Fruit fly (Drosophila melanogaster) whole organism, prepupa: ENCODE data around the gene CG33120.

Experiments
- CG10631 ChIP-seq: fragments of 200-800 bp; sonication (Bioruptor generic); optimal IDR thresholded peaks from 2 replicates; lab custom pipeline; 2016; ENCODE audit warnings: missing biosample characterization, missing genetic modification characterization
- CG10669 ChIP-seq: fragments of 200-800 bp; sonication (Bioruptor generic); optimal IDR thresholded peaks from 3 replicates; lab custom pipeline; 2018; ENCODE audit warnings: missing biosample characterization, mild to moderate bottlenecking, missing genetic modification characterization, moderate library complexity
- CG11294 ChIP-seq: fragments of 200-800 bp; sonication (Bioruptor generic); IDR thresholded peaks from 2 replicates; pipeline ENCODE4 v1.3.6; 2022; ENCODE audit warnings: missing biosample characterization, missing genetic modification characterization
- CG11762 ChIP-seq: fragments of 200-800 bp; sonication (Bioruptor generic); optimal IDR thresholded peaks from 3 replicates; lab custom pipeline; 2016; ENCODE audit warnings: missing biosample characterization, missing genetic modification characterization; ENCODE audit not compliant: insufficient read depth
- CG11902 ChIP-seq: fragments of 200-800 bp; sonication (Bioruptor generic); optimal IDR thresholded peaks from 3 replicates; lab custom pipeline; 2016; ENCODE audit warnings: missing biosample characterization, missing genetic modification characterization
- CG15336 ChIP-seq: fragments of 200-800 bp; sonication (Bioruptor generic); IDR thresholded peaks from 2 replicates; pipeline ENCODE4 v1.3.6; 2022; ENCODE audit warnings: missing biosample characterization, missing genetic modification characterization
- CG1621 ChIP-seq: fragments of 200-800 bp; sonication (Bioruptor generic); optimal IDR thresholded peaks from 3 replicates; lab custom pipeline; 2018; ENCODE audit warnings: missing biosample characterization, mild to moderate bottlenecking, missing genetic modification characterization
- CG3032 ChIP-seq: fragments of 200-800 bp; optimal IDR thresholded peaks from 2 replicates; lab custom pipeline; 2019; ENCODE audit warnings: missing biosample characterization, mild to moderate bottlenecking, missing genetic modification characterization, moderate library complexity
- CG32006 ChIP-seq: fragments of 200-800 bp; sonication (Bioruptor generic); optimal IDR thresholded peaks from 3 replicates; lab custom pipeline; 2017; ENCODE audit warnings: missing biosample characterization, mild to moderate bottlenecking, missing genetic modification characterization
- CG34406 ChIP-seq: fragments of 200-800 bp; sonication (Bioruptor generic); optimal IDR thresholded peaks from 3 replicates; lab custom pipeline; 2016; ENCODE audit warnings: missing biosample characterization, missing genetic modification characterization
- CG3919 ChIP-seq: fragments of 200-800 bp; sonication (Bioruptor generic); optimal IDR thresholded peaks from 3 replicates; lab custom pipeline; 2016; ENCODE audit warnings: missing biosample characterization, missing genetic modification characterization
- CG4318 ChIP-seq: fragments of 200-800 bp; sonication (Bioruptor generic); optimal IDR thresholded peaks from 3 replicates; lab custom pipeline; 2017; ENCODE audit warnings: missing biosample characterization, mild to moderate bottlenecking, missing genetic modification characterization
- CG6163 ChIP-seq: fragments of 200-800 bp; sonication (Bioruptor generic); IDR thresholded peaks from 3 replicates; pipeline ENCODE4 v1.3.6; 2022; ENCODE audit warnings: missing biosample characterization, missing genetic modification characterization
- CG6792 ChIP-seq: fragments of 200-800 bp; sonication (Bioruptor generic); optimal IDR thresholded peaks from 3 replicates; lab custom pipeline; 2016; ENCODE audit warnings: missing biosample characterization, missing genetic modification characterization
- CG6808 ChIP-seq: fragments of 200-800 bp; sonication (Bioruptor generic); optimal IDR thresholded peaks from 3 replicates; lab custom pipeline; 2017; ENCODE audit warnings: missing biosample characterization, missing genetic modification characterization, mild to moderate bottlenecking, moderate library complexity, missing genetic modification reagents
- CG7368 ChIP-seq: fragments of 200-800 bp; sonication (Bioruptor generic); optimal IDR thresholded peaks from 3 replicates; lab custom pipeline; 2016; ENCODE audit warnings: missing biosample characterization, missing genetic modification characterization
- CG8119 ChIP-seq: fragments of 200-800 bp; sonication (Bioruptor generic); IDR thresholded peaks from 3 replicates; pipeline ENCODE4 v1.3.6; 2022; ENCODE audit warnings: missing biosample characterization, missing genetic modification characterization
- CG8632 ChIP-seq: fragments of 200-800 bp; sonication (Bioruptor generic); optimal IDR thresholded peaks from 3 replicates; lab custom pipeline; 2016; ENCODE audit warnings: missing biosample characterization, missing genetic modification characterization
- CG9139 ChIP-seq: fragments of 200-800 bp; sonication (Bioruptor generic); optimal IDR thresholded peaks from 3 replicates; lab custom pipeline; 2017; ENCODE audit warnings: missing biosample characterization, mild to moderate bottlenecking, missing genetic modification characterization
- Eip78C ChIP-seq: fragments of 200-800 bp; sonication (Bioruptor generic); peaks from one replicate; lab custom pipeline; 2016; ENCODE audit warnings: missing biosample characterization, missing genetic modification characterization
- Ets96B ChIP-seq: fragments of 200-800 bp; optimal IDR thresholded peaks from 2 replicates; lab custom pipeline; 2019; ENCODE audit warnings: missing biosample characterization, mild to moderate bottlenecking, missing genetic modification characterization, moderate library complexity
- Hr38 ChIP-seq: sonication (Bioruptor generic); optimal IDR thresholded peaks from 2 replicates; lab custom pipeline; 2016; ENCODE audit warnings: missing biosample characterization, missing genetic modification characterization
- Met ChIP-seq: fragments of 200-800 bp; sonication (Bioruptor generic); optimal IDR thresholded peaks from 3 replicates; lab custom pipeline; 2016; ENCODE audit warnings: missing biosample characterization, missing genetic modification characterization
- OdsH ChIP-seq: fragments of 200-800 bp; sonication (Bioruptor generic); optimal IDR thresholded peaks from 3 replicates; lab custom pipeline; 2016; ENCODE audit warnings: missing biosample characterization, missing genetic modification characterization
- Smox ChIP-seq: fragments of 200-800 bp; sonication (Bioruptor generic); optimal IDR thresholded peaks from 3 replicates; lab custom pipeline; 2016; ENCODE audit warnings: missing biosample characterization, missing genetic modification characterization
- Sox102F ChIP-seq: fragments of 200-800 bp; sonication (Bioruptor generic); optimal IDR thresholded peaks from 2 replicates; lab custom pipeline; 2016; ENCODE audit warnings: missing biosample characterization, mild to moderate bottlenecking, missing genetic modification characterization
- Sox15 ChIP-seq: fragments of 200-800 bp; sonication (Bioruptor generic); optimal IDR thresholded peaks from 3 replicates; lab custom pipeline; 2016; ENCODE audit warnings: missing biosample characterization, missing genetic modification characterization
- achi ChIP-seq: fragments of 200-800 bp; sonication (Bioruptor generic); optimal IDR thresholded peaks from 3 replicates; lab custom pipeline; 2016; ENCODE audit warnings: missing biosample characterization, missing genetic modification characterization
- acj6 ChIP-seq: fragments of 200-800 bp; sonication (Bioruptor generic); optimal IDR thresholded peaks from 3 replicates; lab custom pipeline; 2016; ENCODE audit warnings: missing biosample characterization, missing genetic modification characterization
- dsx ChIP-seq: fragments of 200-800 bp; optimal IDR thresholded peaks from 3 replicates; lab custom pipeline; 2019; ENCODE audit warnings: missing biosample characterization, mild to moderate bottlenecking, missing genetic modification characterization, moderate library complexity; ENCODE audit not compliant: poor library complexity, severe bottlenecking
- esn ChIP-seq: fragments of 200-800 bp; sonication (Bioruptor generic); optimal IDR thresholded peaks from 2 replicates; lab custom pipeline; 2016; ENCODE audit warnings: missing biosample characterization, mild to moderate bottlenecking, missing genetic modification characterization, moderate library complexity
- fd85E ChIP-seq: fragments of 200-800 bp; sonication (Bioruptor generic); optimal IDR thresholded peaks from 3 replicates; lab custom pipeline; 2016; ENCODE audit warnings: missing biosample characterization, missing genetic modification characterization
- lz ChIP-seq: fragments of 200-800 bp; sonication (Bioruptor generic); optimal IDR thresholded peaks from 3 replicates; lab custom pipeline; 2016; ENCODE audit warnings: missing biosample characterization, missing genetic modification characterization
- pdm3 ChIP-seq: fragments of 200-800 bp; sonication (Bioruptor generic); optimal IDR thresholded peaks from 3 replicates; lab custom pipeline; 2016; ENCODE audit warnings: missing biosample characterization, missing genetic modification characterization
- spab ChIP-seq: fragments of 200-800 bp; sonication (Bioruptor generic); optimal IDR thresholded peaks from 2 replicates; lab custom pipeline; 2017; ENCODE audit warnings: missing biosample characterization, mild to moderate bottlenecking, missing genetic modification characterization, missing genetic modification reagents
- ss ChIP-seq, 2 experiments: fragments of 200-800 bp; sonication (Bioruptor generic); optimal IDR thresholded peaks; 2 replicates in 1 of 2; 3 replicates in 1 of 2; lab custom pipeline; 2017 to 2018; ENCODE audit warnings: mild to moderate bottlenecking in 2 of 2, missing biosample characterization in 2 of 2, missing genetic modification characterization in 2 of 2, moderate library complexity in 1 of 2
- svp ChIP-seq: fragments of 200-800 bp; sonication (Bioruptor generic); peaks from one replicate; lab custom pipeline; 2016; ENCODE audit warnings: missing biosample characterization, missing genetic modification characterization
- topi ChIP-seq: fragments of 200-800 bp; sonication (Bioruptor generic); optimal IDR thresholded peaks from 3 replicates; lab custom pipeline; 2016; ENCODE audit warnings: missing biosample characterization, missing genetic modification characterization

The CG33120 gene

dm6 chr2L:18818397-18818796, 26.0 kb downstream of the CG33120 start:
- TF ChIP-seq svp (GFP tag; lab: Kevin White, UChicago), result peak; percentile 17
- no peak for TF ChIP-seq OdsH (GFP tag; lab: Kevin White, UChicago)
- TF ChIP-seq, all 60 proteins: peak for 1

dm6 chr2L:18815194-18815593, 29.2 kb downstream of the CG33120 start:
- TF ChIP-seq esn (GFP tag; lab: Kevin White, UChicago) (no peak), CG9139 (no peak), CG6163 (GFP tag; lab: Robert Waterston, UW) (no peak), topi (no peak), lz (GFP tag; lab: Kevin White, UChicago) (no peak), Sox15 (no peak), Hr38 (GFP tag; lab: Kevin White, UChicago) (no peak), CG8632 (GFP tag; lab: Kevin White, UChicago) (no peak)

- TF ChIP-seq acj6 (no peak), Sox15 (no peak), CG15336 (no peak), CG6808 (GFP tag; lab: Kevin White, UChicago) (no peak), Smox (GFP tag; lab: Kevin White, UChicago) (no peak), CG7368 (no peak), CG4318 (GFP tag; lab: Kevin White, UChicago) (no peak), CG11902 (GFP tag; lab: Kevin White, UChicago) (no peak), esn (GFP tag; lab: Kevin White, UChicago) (no peak), CG11294 (GFP tag; lab: Robert Waterston, UW) (no peak), CG1621 (no peak), CG8632 (GFP tag; lab: Kevin White, UChicago) (no peak), CG3919 (no peak), Met (GFP tag; lab: Kevin White, UChicago) (no peak), CG10669 (GFP tag; lab: Kevin White, UChicago) (no peak), CG8119 (GFP tag; lab: Robert Waterston, UW) (no peak)
Observed at dm6 chr2L:18812755-18813154, 31.6 kb downstream of the CG33120 start.

- no peak for TF ChIP-seq CG6792
Observed at dm6 chr2L:18812348-18812747, 32.0 kb downstream of the CG33120 start, which contains the start of the genes CG17325 and CG42305. Gene CG17325, plus strand, starts transcription at chr2L:18812648. Gene CG42305, plus strand, starts transcription at chr2L:18812648.

DNA sequence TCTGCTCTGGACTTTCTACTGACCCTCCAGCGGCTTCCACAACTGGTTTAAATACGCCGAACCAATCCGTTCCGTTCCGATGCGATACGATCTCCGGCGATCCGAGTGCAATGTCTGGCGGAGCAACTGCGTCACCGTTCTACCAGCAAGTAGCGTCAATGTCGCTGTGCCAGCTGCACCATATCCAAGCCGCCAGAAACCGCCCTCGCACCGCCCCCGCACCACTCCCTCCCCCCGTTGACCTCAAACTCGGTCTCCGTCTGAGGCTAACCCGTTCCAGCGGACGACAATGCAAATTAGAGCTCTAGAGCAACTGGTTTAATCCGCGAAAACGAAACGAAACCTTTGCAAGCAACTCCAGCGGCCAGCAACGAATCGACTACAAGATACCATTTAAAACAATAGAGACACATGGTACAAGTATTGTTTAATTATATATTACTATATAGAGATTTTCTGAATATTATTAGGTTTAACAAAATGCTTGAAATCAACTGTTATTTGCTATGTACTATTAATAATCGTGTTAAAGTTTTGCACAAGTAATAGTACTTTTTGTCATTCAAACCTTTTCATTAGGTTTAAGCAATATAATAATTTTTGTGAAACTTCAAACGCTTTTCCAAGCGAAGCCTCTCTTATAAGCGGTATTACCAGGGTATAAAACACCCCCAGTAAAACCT, 33.3 kb downstream of the CG33120 start, which contains the start of the genes CG10570 and CG42502:
CG10570 (minus strand) TSS at position 293 of the 683 bp plus-strand sequence.
CG42502 (minus strand) TSS at position 293 of the 683 bp plus-strand sequence.
- TF ChIP-seq CG34406 (peak; percentile 48), CG6808 (GFP tag; lab: Kevin White, UChicago) (peak; percentile 37), CG10631 (GFP tag; lab: Kevin White, UChicago) (peak; percentile 21), CG1621 (peak; percentile 93), fd85E (no peak), CG10669 (GFP tag; lab: Kevin White, UChicago) (peak; percentile 49), CG11902 (GFP tag; lab: Kevin White, UChicago) (peak; percentile 30), Sox15 (peak; percentile 10), CG6163 (GFP tag; lab: Robert Waterston, UW) (0 out of 3 replicates have a peak, but pooled peaks have one; percentile 12), ss (GFP tag; optimal IDR thresholded peaks at IDR 0.05; lab: Kevin White, UChicago) (peak in 1 of 2 experiments; percentile 43), spab (peak; percentile 12), CG32006 (GFP tag; lab: Kevin White, UChicago) (no peak), svp (GFP tag; lab: Kevin White, UChicago) (peak; percentile 60), CG3032 (tag; lab: Kevin White, UChicago) (peak; percentile 40), Smox (GFP tag; lab: Kevin White, UChicago) (peak; percentile 16), OdsH (GFP tag; lab: Kevin White, UChicago) (peak; percentile 32), achi (GFP tag; lab: Kevin White, UChicago) (peak; percentile 11), topi (peak; percentile 17), dsx (GFP tag; lab: Kevin White, UChicago) (peak; percentile 33), Ets96B (tag; lab: Kevin White, UChicago) (peak; percentile 38), CG11762 (GFP tag; lab: Kevin White, UChicago) (no peak), Sox102F (GFP tag; lab: Kevin White, UChicago) (no peak), Eip78C (GFP tag; lab: Kevin White, UChicago) (peak; percentile 74), pdm3 (no peak), CG8632 (GFP tag; lab: Kevin White, UChicago) (peak; percentile 50), acj6 (peak; percentile 9)
